Worm (Caenorhabditis elegans) whole organism, L4/young adult: ENCODE data around the gene ruvb-2.

Experiments used
- W03F9.2 ChIP-seq: fragments of 150-350 bp; optimal IDR thresholded peaks from 2 replicates; lab custom pipeline; 2014; ENCODE audit warnings: missing biosample characterization, missing genetic modification characterization
- dao-5 ChIP-seq: sonication (generic microtip); optimal IDR thresholded peaks from 2 replicates; lab custom pipeline; 2016; ENCODE audit warnings: missing genotype, missing genetic modification characterization, moderate library complexity, missing compliant biosample characterization
- him-1 ChIP-seq: sonication (generic microtip); optimal IDR thresholded peaks from 2 replicates; lab custom pipeline; 2016; ENCODE audit warnings: missing genotype, missing genetic modification reagents, missing genetic modification characterization, missing compliant biosample characterization

DNA sequence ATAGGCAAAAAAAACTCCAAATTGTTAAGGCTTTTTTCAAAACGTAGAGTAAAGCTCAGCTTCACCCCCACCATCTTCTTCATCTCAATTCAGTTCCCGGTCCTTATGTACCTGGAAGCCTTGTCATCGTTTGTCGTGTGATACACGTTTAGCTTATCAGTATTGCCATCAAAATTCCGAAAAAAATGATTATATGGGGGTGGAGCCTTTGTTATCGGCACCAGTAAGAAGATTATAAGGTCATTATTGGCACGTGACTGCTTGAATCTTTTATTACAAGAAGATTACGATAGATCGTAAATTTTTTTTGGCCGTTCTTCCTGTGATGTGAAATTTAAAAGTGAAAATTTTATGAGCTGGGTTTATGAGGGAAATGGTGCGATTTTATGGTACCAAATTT, 38.8 kb downstream of the ruvb-2 start:
- TF ChIP-seq W03F9.2 (tag; lab: Kevin White, UChicago) (peak; percentile 23), dao-5 (no peak), him-1 (no peak)
